Worm (Caenorhabditis elegans): ENCODE measurements around the gene unc-22.

DNA sequence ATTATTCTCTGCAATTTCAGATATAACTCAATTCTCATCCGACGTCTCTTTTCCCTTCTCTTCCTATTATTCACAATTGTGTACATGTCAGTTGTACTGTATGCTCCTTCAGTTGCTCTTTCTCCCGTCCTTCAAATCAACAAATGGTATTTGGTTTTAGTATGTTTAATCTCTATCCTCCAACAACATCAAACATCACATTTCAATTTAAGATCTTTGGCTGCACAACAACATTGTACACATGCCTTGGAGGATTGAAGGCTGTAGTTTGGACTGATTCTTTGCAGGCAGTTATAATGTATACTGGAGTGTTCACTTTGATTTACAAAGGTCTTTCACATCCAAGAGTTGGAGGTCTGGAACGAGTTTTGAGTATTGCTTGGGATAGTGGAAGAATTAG lies 72.3 kb downstream of the unc-22 start:
- TF ChIP-seq lir-3 (tag; optimal IDR thresholded peaks at IDR 0.05) (no peak), ama-1 (optimal IDR thresholded peaks at IDR 0.05) (no peak), saeg-2 (GFP tag; IDR thresholded peaks at IDR 0.05) (no peak), unc-62 (GFP tag; optimal IDR thresholded peaks at IDR 0.05 in 1 of 2) (peak in 1 of 2 experiments; percentile 71), unc-62 (tag; optimal IDR thresholded peaks at IDR 0.05) (no peak), nhr-28 (tag; optimal IDR thresholded peaks at IDR 0.05) (no peak)
